Fruit fly (Drosophila melanogaster) whole organism: ENCODE data around the gene CG32640.
"Not testable (repeated sequence)": the region's sequence is repeated elsewhere in the genome, so short reads cannot be mapped to it uniquely, and the experiment has no call there.

Source experiments
- CG8478 ChIP-seq: fragments of >200 bp; optimal IDR thresholded peaks from 2 replicates; lab custom pipeline; 2018; ENCODE audit warnings: inconsistent platforms
- Dll ChIP-seq: fragments of >200 bp; optimal IDR thresholded peaks from 2 replicates; lab custom pipeline; 2017
- EcR ChIP-seq, 2 experiments: fragments of >200 bp; optimal IDR thresholded peaks; 2 replicates each; lab custom pipeline; 2017; ENCODE audit warnings: missing biosample characterization in 2 of 2, missing genetic modification characterization in 2 of 2, missing genetic modification reagents in 2 of 2
- pan ChIP-seq: fragments of >200 bp; optimal IDR thresholded peaks from 2 replicates; lab custom pipeline; 2017
- psq ChIP-seq: fragments of >200 bp; optimal IDR thresholded peaks from 2 replicates; lab custom pipeline; 2017
- usp ChIP-seq: fragments of >200 bp; optimal IDR thresholded peaks from 2 replicates; lab custom pipeline; 2017; ENCODE audit warnings: missing biosample characterization, missing genetic modification characterization, mixed read lengths

The CG32640 gene

DNA sequence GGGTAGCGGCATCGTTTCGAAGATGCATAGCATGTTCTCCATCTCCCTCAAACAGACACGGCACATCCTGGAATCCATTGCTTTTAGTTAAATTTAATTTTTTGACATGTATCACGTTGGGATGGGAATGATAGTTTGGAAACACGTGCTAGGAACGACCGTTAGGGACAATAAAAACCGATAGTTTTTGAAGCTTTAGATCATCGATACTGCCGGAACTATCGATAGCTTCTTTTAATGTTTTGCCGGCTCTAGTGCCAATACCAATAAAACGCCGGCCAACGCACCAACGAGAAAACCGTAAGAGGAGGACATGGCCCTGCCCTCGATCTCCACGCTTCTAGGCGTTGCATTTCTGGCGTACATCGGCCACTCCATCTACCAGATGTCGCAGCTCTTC lies 23.0 kb upstream of the CG32640 start, which contains the start of the genes CG4318 and CG4332:
Gene CG4318, minus strand, starts transcription at position 142 of the 400 bp plus-strand sequence.
Gene CG4332, plus strand, starts transcription at position 256 of the 400 bp plus-strand sequence.
- no peak for TF ChIP-seq EcR (GFP tag; optimal IDR thresholded peaks at IDR 0.05; lab: Kevin White, UChicago)
- no peak for TF ChIP-seq psq (lab: Kevin White, UChicago)
- TF ChIP-seq CG8478 (lab: Kevin White, UChicago), result no peak

DNA sequence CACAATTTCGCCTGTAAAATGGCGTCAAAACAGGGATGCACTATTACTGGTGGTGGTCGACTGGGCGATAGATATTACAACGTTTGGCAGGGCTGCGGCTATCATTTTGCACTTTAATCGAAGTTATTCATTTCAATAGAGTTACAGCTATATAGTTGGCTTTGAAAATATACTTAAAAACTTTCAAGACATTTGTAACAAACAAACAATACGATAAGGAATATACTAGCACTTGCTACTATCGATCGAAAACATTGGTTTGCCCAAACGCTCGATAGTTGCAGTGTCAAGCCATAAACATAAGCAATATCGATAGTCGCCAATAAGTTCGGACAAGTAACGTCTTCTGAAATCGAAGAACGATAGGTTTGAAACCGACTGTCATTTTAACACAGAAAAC lies 18.3 kb upstream of the CG32640 start, which contains the start of the genes Bap60 and CG12096:
Gene Bap60, minus strand, starts transcription at position 28 of the 400 bp plus-strand sequence.
Gene CG12096, plus strand, starts transcription at position 124 of the 400 bp plus-strand sequence.
- TF ChIP-seq Dll (lab: Kevin White, UChicago) (no peak), usp (GFP tag; lab: Kevin White, UChicago) (no peak), psq (lab: Kevin White, UChicago) (no peak), EcR (GFP tag; optimal IDR thresholded peaks at IDR 0.05; lab: Kevin White, UChicago) (no peak), CG8478 (lab: Kevin White, UChicago) (no peak), pan (lab: Kevin White, UChicago) (no peak)

DNA sequence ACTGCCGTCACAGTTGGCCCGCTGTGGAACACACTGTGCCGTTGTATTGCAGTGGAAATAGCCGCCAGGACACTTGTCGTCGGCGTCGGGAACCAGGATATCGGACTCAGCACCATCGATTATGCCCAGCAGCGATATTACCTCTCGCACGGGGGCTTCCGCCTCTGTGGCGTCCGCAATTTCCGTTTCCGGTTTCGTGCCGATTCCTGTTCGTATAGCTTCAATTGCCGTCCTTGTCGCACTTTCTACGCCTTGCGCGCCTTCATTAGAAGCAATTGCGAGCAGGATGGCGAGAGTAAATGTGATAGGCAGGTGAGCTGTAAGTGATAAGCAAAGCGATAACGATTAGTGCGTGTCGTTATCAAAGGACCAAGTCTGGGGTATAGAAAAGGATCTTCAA lies 4.9 kb upstream of the CG32640 start:
- TF ChIP-seq Dll (lab: Kevin White, UChicago) (no peak), CG8478 (lab: Kevin White, UChicago) (no peak), pan (lab: Kevin White, UChicago) (no peak), psq (lab: Kevin White, UChicago) (no peak), usp (GFP tag; lab: Kevin White, UChicago) (no peak), EcR (GFP tag; optimal IDR thresholded peaks at IDR 0.05; lab: Kevin White, UChicago) (no peak)

DNA sequence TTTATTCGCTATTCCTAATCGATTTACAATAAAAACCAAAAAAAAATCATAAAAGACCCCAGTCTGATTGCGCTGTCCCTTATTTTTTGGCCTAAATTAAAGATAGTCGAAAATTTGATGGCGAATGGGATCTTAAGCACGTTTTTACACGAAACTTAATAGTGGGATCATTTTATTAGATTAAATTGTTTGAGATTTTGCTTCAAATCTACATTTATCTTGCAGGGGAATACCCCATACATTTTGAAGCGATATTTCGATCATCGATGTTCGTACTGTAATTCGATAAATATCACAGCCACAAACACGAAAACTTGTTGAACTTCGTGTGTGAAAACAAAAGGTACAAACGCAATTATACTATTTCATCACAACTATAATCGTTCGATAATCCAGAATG lies 6.4 kb downstream of the CG32640 start, which contains the start of gene CG32641:
Gene CG32641, plus strand, starts transcription at position 301 of the 400 bp plus-strand sequence.
- TF ChIP-seq psq (lab: Kevin White, UChicago); usp (GFP tag; lab: Kevin White, UChicago); EcR (GFP tag; optimal IDR thresholded peaks at IDR 0.05; lab: Kevin White, UChicago): not testable (repeated sequence)

DNA sequence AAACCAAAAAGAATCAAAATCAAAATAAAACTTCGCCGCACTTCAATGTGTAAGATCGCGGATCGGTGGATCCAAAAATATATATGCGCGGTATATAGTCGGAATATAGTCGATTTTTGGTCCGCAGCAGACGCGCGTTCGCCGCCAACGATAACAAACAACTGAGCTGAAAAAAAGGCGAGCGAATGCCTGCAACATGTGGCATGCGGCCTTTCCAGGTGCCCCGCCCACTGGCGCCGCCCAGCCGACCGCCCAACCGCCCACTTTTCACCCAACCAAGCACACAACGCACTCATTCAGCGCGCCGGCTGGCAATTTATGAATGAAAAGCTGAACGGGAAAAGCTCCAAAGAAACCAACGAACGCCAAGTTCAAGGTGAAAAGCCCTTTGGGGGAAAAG lies 11.2 kb downstream of the CG32640 start, which contains the start of gene Lgr4:
Gene Lgr4, minus strand, starts transcription at position 133 of the 400 bp plus-strand sequence.
- no peak for TF ChIP-seq EcR (GFP tag; optimal IDR thresholded peaks at IDR 0.05; lab: Kevin White, UChicago)
- TF ChIP-seq psq (lab: Kevin White, UChicago), result no peak
- TF ChIP-seq CG8478 (lab: Kevin White, UChicago), result no peak

DNA sequence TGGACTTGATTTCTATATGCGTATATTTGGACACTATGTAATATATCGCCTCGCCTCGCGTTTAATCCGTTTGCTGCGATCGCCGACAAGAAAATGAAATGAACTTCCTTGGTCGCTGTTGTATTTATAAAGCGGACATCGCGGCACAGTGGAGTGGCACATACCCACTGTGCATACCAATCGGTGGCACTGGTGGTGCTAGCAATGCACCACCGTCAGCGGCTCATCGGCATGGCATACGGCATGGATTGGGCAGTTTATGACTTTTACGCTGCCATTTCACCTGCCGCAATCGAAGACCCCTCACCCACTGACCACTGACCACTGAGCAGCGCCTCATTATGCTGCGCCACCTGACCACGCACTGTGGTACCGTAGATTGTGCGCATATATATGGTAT lies 14.0 kb downstream of the CG32640 start, which contains the start of gene CG12723:
Gene CG12723, minus strand, starts transcription at position 101 of the 400 bp plus-strand sequence.
- TF ChIP-seq usp (GFP tag; lab: Kevin White, UChicago) (no peak), psq (lab: Kevin White, UChicago) (no peak), CG8478 (lab: Kevin White, UChicago) (no peak), EcR (GFP tag; optimal IDR thresholded peaks at IDR 0.05; lab: Kevin White, UChicago) (no peak), pan (lab: Kevin White, UChicago) (no peak), Dll (lab: Kevin White, UChicago) (no peak)

DNA sequence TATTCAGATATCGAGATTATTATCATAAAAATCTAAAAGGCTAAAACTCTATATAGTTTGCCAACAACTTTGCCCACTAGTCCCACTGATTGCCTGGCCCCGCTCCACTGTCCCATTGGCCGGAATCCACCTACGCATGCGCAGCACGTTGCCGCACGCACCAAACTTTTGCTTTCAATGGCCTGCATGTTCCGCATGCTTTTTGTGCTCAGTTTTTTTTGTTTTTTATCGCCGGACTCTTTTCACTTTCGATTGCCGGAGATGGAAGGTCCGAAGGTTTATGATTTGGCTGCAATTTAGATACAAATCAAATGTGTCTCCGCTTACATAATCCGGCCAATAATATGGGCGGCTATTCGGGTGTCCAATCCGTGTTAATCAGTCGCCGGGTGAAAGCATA lies 14.4 kb downstream of the CG32640 start:
- TF ChIP-seq psq (lab: Kevin White, UChicago) (no peak), EcR (GFP tag; optimal IDR thresholded peaks at IDR 0.05; lab: Kevin White, UChicago) (no peak), pan (lab: Kevin White, UChicago) (no peak), usp (GFP tag; lab: Kevin White, UChicago) (no peak), CG8478 (lab: Kevin White, UChicago) (no peak), Dll (lab: Kevin White, UChicago) (no peak)

DNA sequence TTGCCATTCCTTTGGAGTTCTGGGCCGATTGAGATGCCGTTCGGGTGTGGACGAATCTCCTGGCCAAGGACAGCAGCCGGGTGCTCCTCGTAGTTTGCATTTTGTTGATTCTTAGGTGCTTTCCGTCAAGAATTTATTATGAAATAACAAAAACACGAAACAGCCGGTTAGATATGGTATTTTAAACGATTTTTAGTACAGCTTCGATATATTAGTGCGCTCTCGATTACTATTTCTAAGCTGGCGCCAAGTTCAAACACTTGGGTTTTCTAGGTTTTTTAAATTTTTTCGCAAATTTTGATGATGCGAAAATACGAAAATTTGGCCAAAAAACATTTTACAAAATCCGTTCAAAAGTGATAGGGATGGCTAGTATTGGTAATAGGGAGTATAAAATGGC lies 16.4 kb downstream of the CG32640 start, which contains the start of gene Coq5:
Gene Coq5, minus strand, starts transcription at position 303 of the 400 bp plus-strand sequence.
- TF ChIP-seq usp (GFP tag; lab: Kevin White, UChicago), result no peak
- no peak for TF ChIP-seq EcR (GFP tag; optimal IDR thresholded peaks at IDR 0.05; lab: Kevin White, UChicago)
- no peak for TF ChIP-seq CG8478 (lab: Kevin White, UChicago)
- no peak for TF ChIP-seq pan (lab: Kevin White, UChicago)

DNA sequence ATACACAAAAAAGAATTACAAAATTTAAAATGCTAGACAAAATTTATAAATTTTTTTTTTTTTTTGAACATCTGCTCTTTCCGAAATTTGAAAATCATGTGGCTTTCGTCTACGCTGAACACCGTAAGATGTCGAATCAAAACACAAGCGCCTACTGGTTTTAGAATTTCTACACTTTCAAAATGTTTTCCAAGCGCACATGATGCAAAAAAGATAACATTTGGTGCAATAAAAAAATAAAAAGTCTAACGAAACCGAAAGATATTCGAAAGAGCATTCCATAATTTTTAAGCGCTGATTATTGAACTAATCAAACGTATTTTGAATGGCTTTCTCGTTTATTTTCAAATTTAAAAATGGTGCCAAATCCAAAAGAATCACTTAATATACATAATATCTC lies 24.4 kb downstream of the CG32640 start, which contains the start of gene CG44437:
Gene CG44437, minus strand, starts transcription at position 101 of the 400 bp plus-strand sequence.
- TF ChIP-seq Dll (lab: Kevin White, UChicago), result no peak
- TF ChIP-seq psq (lab: Kevin White, UChicago), result no peak
- TF ChIP-seq EcR (GFP tag; optimal IDR thresholded peaks at IDR 0.05; lab: Kevin White, UChicago), result no peak
- no peak for TF ChIP-seq CG8478 (lab: Kevin White, UChicago)
- no peak for TF ChIP-seq usp (GFP tag; lab: Kevin White, UChicago)
- no peak for TF ChIP-seq pan (lab: Kevin White, UChicago)

DNA sequence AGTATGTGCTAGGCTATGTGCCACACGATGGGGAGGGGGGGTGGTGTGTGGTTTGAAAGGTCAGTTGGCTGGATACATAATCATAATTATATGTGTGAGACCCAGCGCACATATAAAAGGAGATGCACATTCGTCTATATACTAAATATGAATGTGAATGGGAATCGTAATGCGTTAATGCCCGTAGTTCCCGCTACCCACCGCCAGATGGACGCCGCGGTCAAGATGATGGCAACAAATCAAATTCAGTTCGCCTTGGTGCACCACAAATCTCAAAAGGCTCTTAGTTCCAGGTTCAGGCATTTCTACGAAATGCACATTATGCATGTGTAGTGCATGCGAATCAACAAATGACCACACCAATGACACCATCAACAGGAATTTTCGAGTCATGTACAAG lies 26.9 kb downstream of the CG32640 start:
- TF ChIP-seq psq (lab: Kevin White, UChicago) (no peak), usp (GFP tag; lab: Kevin White, UChicago) (no peak), CG8478 (lab: Kevin White, UChicago) (no peak)

DNA sequence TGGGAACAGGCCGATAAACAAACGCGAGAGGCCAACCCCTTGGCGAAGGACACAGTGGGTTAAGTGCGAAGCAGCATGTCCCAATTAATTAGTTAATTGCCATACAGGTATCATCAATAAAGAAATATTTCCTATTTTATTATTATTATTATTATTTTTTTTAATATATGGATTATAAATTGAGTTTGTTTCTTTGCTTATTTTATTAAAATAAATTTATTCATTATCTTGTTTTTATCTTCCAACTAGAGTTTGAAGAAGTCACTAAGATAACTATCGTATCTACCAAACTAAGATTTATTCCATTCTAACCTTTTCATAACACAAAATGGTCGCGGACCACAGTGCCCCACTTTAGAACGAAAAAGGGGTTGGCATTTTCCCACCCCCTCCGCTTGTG lies 30.3 kb downstream of the CG32640 start:
- TF ChIP-seq usp (GFP tag; lab: Kevin White, UChicago) (no peak), EcR (GFP tag; optimal IDR thresholded peaks at IDR 0.05; lab: Kevin White, UChicago) (no peak), Dll (lab: Kevin White, UChicago) (no peak), CG8478 (lab: Kevin White, UChicago) (no peak), psq (lab: Kevin White, UChicago) (no peak), pan (lab: Kevin White, UChicago) (no peak)

DNA sequence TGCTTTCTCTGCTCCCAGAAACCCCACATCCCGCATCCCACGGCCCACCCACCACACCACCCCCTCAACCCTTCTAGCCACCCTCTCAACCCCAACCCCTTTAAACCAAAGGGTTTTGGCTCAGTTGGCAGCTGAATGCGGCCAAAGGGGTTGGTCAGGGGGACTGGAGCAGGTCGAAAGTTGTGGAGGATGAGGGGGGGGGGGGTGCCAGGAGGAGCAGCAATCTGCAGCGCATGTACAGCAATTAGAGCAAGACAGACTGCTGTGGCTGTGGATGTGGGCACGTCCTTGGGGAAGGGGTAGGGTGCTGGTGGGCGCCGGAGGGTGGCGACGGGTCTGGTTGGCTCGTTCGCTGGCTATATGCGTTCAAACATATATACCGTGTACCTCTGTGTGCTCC lies 30.7 kb downstream of the CG32640 start:
- TF ChIP-seq EcR (GFP tag; optimal IDR thresholded peaks at IDR 0.05; lab: Kevin White, UChicago) (no peak), pan (lab: Kevin White, UChicago) (no peak), usp (GFP tag; lab: Kevin White, UChicago) (no peak)
